Fruit fly (Drosophila melanogaster) whole organism, embryonic: Measurements from ENCODE around the gene Prx5.

Experiments used
- Bgb ChIP-seq: fragments of 200-800 bp; sonication (Bioruptor generic); IDR thresholded peaks from 2 replicates; pipeline ENCODE4 v1.3.6; 2022; ENCODE audit warnings: missing biosample characterization, missing genetic modification characterization; ENCODE audit not compliant: partially characterized antibody
- Bteb2 ChIP-seq: fragments of 200-800 bp; sonication (Bioruptor generic); optimal IDR thresholded peaks from 2 replicates; lab custom pipeline; 2016; ENCODE audit warnings: missing biosample characterization, missing genetic modification characterization
- CG10565 ChIP-seq: fragments of 200-800 bp; sonication (Bioruptor generic); optimal IDR thresholded peaks from 3 replicates; lab custom pipeline; 2016; ENCODE audit warnings: missing biosample characterization, mild to moderate bottlenecking, missing genetic modification characterization
- CG12219 ChIP-seq: fragments of 200-800 bp; sonication (Bioruptor generic); optimal IDR thresholded peaks from 3 replicates; lab custom pipeline; 2018; ENCODE audit warnings: missing biosample characterization, mild to moderate bottlenecking, missing genetic modification characterization
- CG12659 ChIP-seq: fragments of 200-800 bp; sonication (Bioruptor generic); optimal IDR thresholded peaks from 3 replicates; lab custom pipeline; 2017; ENCODE audit warnings: mild to moderate bottlenecking, missing biosample characterization, missing genetic modification reagents, missing genetic modification characterization
- CG14014 ChIP-seq: fragments of 200-800 bp; sonication (Bioruptor generic); IDR thresholded peaks from 2 replicates; pipeline ENCODE4 v1.3.6; 2022; ENCODE audit warnings: missing biosample characterization, missing genetic modification characterization
- CG14965 ChIP-seq: fragments of 200-800 bp; sonication (Bioruptor generic); optimal IDR thresholded peaks from 2 replicates; lab custom pipeline; 2016; ENCODE audit warnings: missing biosample characterization, missing genetic modification characterization, borderline replicate concordance
- CG1602 ChIP-seq: fragments of 200-800 bp; sonication (Bioruptor generic); optimal IDR thresholded peaks from 3 replicates; lab custom pipeline; 2016; ENCODE audit warnings: missing biosample characterization, missing genetic modification characterization
- CG1603 ChIP-seq: fragments of 200-800 bp; sonication (Bioruptor generic); optimal IDR thresholded peaks from 2 replicates; lab custom pipeline; 2019; ENCODE audit warnings: missing biosample characterization, mild to moderate bottlenecking, missing genetic modification characterization, moderate library complexity
- CG2120 ChIP-seq: fragments of 200-800 bp; sonication (Bioruptor generic); optimal IDR thresholded peaks from 3 replicates; lab custom pipeline; 2016; ENCODE audit warnings: missing biosample characterization, missing genetic modification characterization
- CG30403 ChIP-seq: fragments of 200-800 bp; sonication (Bioruptor generic); optimal IDR thresholded peaks from 3 replicates; lab custom pipeline; 2016; ENCODE audit warnings: missing biosample characterization, missing genetic modification characterization
- CG4328 ChIP-seq: fragments of 200-800 bp; sonication (Bioruptor generic); optimal IDR thresholded peaks from 3 replicates; lab custom pipeline; 2017; ENCODE audit warnings: missing biosample characterization, missing genetic modification reagents, missing genetic modification characterization
- CG5953 ChIP-seq: fragments of 200-800 bp; sonication (Bioruptor generic); IDR thresholded peaks from 2 replicates; pipeline ENCODE4 v1.3.6; 2022; ENCODE audit warnings: missing biosample characterization, missing genetic modification characterization
- CG9437 ChIP-seq: fragments of 200-800 bp; sonication (Bioruptor generic); optimal IDR thresholded peaks from 2 replicates; lab custom pipeline; 2018; ENCODE audit warnings: missing biosample characterization, mild to moderate bottlenecking, missing genetic modification characterization
- CG9797 ChIP-seq: fragments of 200-800 bp; sonication (Bioruptor generic); optimal IDR thresholded peaks from 3 replicates; lab custom pipeline; 2018; ENCODE audit warnings: missing biosample characterization, mild to moderate bottlenecking, missing genetic modification characterization
- Dref ChIP-seq: fragments of 200-800 bp; sonication (Bioruptor generic); IDR thresholded peaks from 2 replicates; pipeline ENCODE4 v1.3.6; 2022; ENCODE audit warnings: missing biosample characterization, missing genetic modification characterization
- Drgx ChIP-seq: fragments of 200-800 bp; sonication (Bioruptor generic); IDR thresholded peaks from 2 replicates; pipeline ENCODE4 v1.3.6; 2022; ENCODE audit warnings: missing biosample characterization, missing genetic modification characterization
- Elba2 ChIP-seq: fragments of 200-800 bp; sonication (Bioruptor generic); optimal IDR thresholded peaks from 3 replicates; lab custom pipeline; 2016; ENCODE audit warnings: missing biosample characterization, missing genetic modification characterization
- Gug ChIP-seq: fragments of 200-800 bp; sonication (Bioruptor generic); IDR thresholded peaks from 4 replicates; pipeline ENCODE4 v1.3.6; 2022; ENCODE audit warnings: missing biosample characterization, missing genetic modification characterization
- HLH4C ChIP-seq: fragments of 200-800 bp; sonication (Bioruptor generic); IDR thresholded peaks from 3 replicates; pipeline ENCODE4 v1.3.6; 2022; ENCODE audit warnings: missing biosample characterization, missing genetic modification characterization; ENCODE audit not compliant: partially characterized antibody
- Hand ChIP-seq: fragments of 200-800 bp; sonication (Bioruptor generic); optimal IDR thresholded peaks from 2 replicates; lab custom pipeline; 2017; ENCODE audit warnings: mild to moderate bottlenecking, missing biosample characterization, missing genetic modification reagents, missing genetic modification characterization
- Hr3 ChIP-seq: fragments of 200-800 bp; sonication (Bioruptor generic); optimal IDR thresholded peaks from 3 replicates; lab custom pipeline; 2016; ENCODE audit warnings: missing biosample characterization, missing genetic modification characterization
- Hr39 ChIP-seq: fragments of >200 bp; optimal IDR thresholded peaks from 2 replicates; lab custom pipeline; 2017
- MTF-1 ChIP-seq: fragments of 200-800 bp; sonication (Bioruptor generic); optimal IDR thresholded peaks from 2 replicates; lab custom pipeline; 2018; ENCODE audit warnings: missing biosample characterization, mild to moderate bottlenecking, missing genetic modification characterization, borderline replicate concordance
- Mes4 ChIP-seq: fragments of 200-800 bp; sonication (Bioruptor generic); optimal IDR thresholded peaks from 2 replicates; lab custom pipeline; 2016; ENCODE audit warnings: missing biosample characterization, missing genetic modification characterization
- Opbp ChIP-seq: fragments of 200-800 bp; sonication (Bioruptor generic); IDR thresholded peaks from 3 replicates; pipeline ENCODE4 v1.3.6; 2022; ENCODE audit warnings: missing biosample characterization, missing genetic modification characterization; ENCODE audit not compliant: partially characterized antibody
- Pdp1 ChIP-seq, 2 experiments: fragments of 200-800 bp; sonication (Bioruptor generic); optimal IDR thresholded peaks; 3 replicates each; lab custom pipeline; 2016; ENCODE audit warnings: missing biosample characterization in 2 of 2, missing genetic modification characterization in 2 of 2, mild to moderate bottlenecking in 1 of 2, moderate library complexity in 1 of 2
- Ptx1 ChIP-seq: fragments of 200-800 bp; sonication (Bioruptor generic); IDR thresholded peaks from 2 replicates; pipeline ENCODE4 v1.3.6; 2022; ENCODE audit warnings: missing biosample characterization, missing genetic modification characterization
- TFAM ChIP-seq: fragments of 200-800 bp; sonication (Bioruptor generic); optimal IDR thresholded peaks from 2 replicates; lab custom pipeline; 2017; ENCODE audit warnings: missing biosample characterization, missing genetic modification characterization, inconsistent platforms
- Usf ChIP-seq: fragments of 200-800 bp; sonication (Bioruptor generic); optimal IDR thresholded peaks from 2 replicates; lab custom pipeline; 2017; ENCODE audit warnings: missing genotype, missing biosample characterization, missing genetic modification characterization
- abd-A ChIP-seq: fragments of 200-800 bp; sonication (Bioruptor generic); optimal IDR thresholded peaks from 3 replicates; lab custom pipeline; 2019; ENCODE audit warnings: missing biosample characterization, mild to moderate bottlenecking, missing genetic modification characterization, moderate library complexity
- bbx ChIP-seq: fragments of 200-800 bp; sonication (Bioruptor generic); IDR thresholded peaks from 2 replicates; pipeline ENCODE4 v1.3.6; 2022; ENCODE audit warnings: missing biosample characterization, missing genetic modification characterization; ENCODE audit not compliant: partially characterized antibody
- bcd ChIP-seq: fragments of 200-800 bp; sonication (Bioruptor generic); optimal IDR thresholded peaks from 2 replicates; lab custom pipeline; 2017; ENCODE audit warnings: missing biosample characterization, mild to moderate bottlenecking, missing genetic modification characterization
- bowl ChIP-seq: fragments of 200-800 bp; sonication (Bioruptor generic); IDR thresholded peaks from 2 replicates; pipeline ENCODE4 v1.3.6; 2022; ENCODE audit warnings: missing biosample characterization, missing genetic modification characterization
- cg ChIP-seq: fragments of 200-800 bp; sonication (Bioruptor generic); optimal IDR thresholded peaks from 3 replicates; lab custom pipeline; 2019; ENCODE audit warnings: missing biosample characterization, mild to moderate bottlenecking, missing genetic modification characterization, moderate library complexity
- ci ChIP-seq: fragments of 200-800 bp; sonication (Bioruptor generic); IDR thresholded peaks from 3 replicates; pipeline ENCODE4 v1.3.6; 2022; ENCODE audit warnings: missing biosample characterization, missing genetic modification characterization
- ems ChIP-seq: fragments of 200-800 bp; sonication (Bioruptor generic); optimal IDR thresholded peaks from 3 replicates; lab custom pipeline; 2016; ENCODE audit warnings: missing biosample characterization, missing genetic modification characterization
- eyg ChIP-seq: fragments of 200-800 bp; sonication (Bioruptor generic); optimal IDR thresholded peaks from 3 replicates; lab custom pipeline; 2016; ENCODE audit warnings: missing biosample characterization, missing genetic modification characterization
- ftz-f1 ChIP-seq: fragments of 200-800 bp; sonication (Bioruptor generic); optimal IDR thresholded peaks from 2 replicates; lab custom pipeline; 2016; ENCODE audit warnings: missing biosample characterization, missing genetic modification characterization
- fu2 ChIP-seq: fragments of 200-800 bp; sonication (Bioruptor generic); optimal IDR thresholded peaks from 2 replicates; lab custom pipeline; 2016; ENCODE audit warnings: missing biosample characterization, missing genetic modification characterization
- gce ChIP-seq: fragments of 200-800 bp; sonication (Bioruptor generic); IDR thresholded peaks from 3 replicates; pipeline ENCODE4 v1.3.6; 2022; ENCODE audit warnings: missing biosample characterization, missing genetic modification characterization
- gro ChIP-seq: fragments of 200-800 bp; sonication (Bioruptor generic); optimal IDR thresholded peaks from 2 replicates; lab custom pipeline; 2016; ENCODE audit warnings: missing biosample characterization, missing genetic modification characterization
- kah ChIP-seq: fragments of 200-800 bp; sonication (Bioruptor generic); optimal IDR thresholded peaks from 2 replicates; lab custom pipeline; 2018; ENCODE audit warnings: missing biosample characterization, mild to moderate bottlenecking, missing genetic modification characterization
- ken ChIP-seq: fragments of 200-800 bp; sonication (Bioruptor generic); IDR thresholded peaks from 3 replicates; pipeline ENCODE4 v1.3.6; 2022; ENCODE audit warnings: missing biosample characterization, missing genetic modification characterization
- kni ChIP-seq: fragments of 200-800 bp; sonication (Bioruptor generic); optimal IDR thresholded peaks from 3 replicates; lab custom pipeline; 2017; ENCODE audit warnings: mild to moderate bottlenecking, missing biosample characterization, missing genetic modification reagents, missing genetic modification characterization
- nom ChIP-seq: fragments of 200-800 bp; sonication (Bioruptor generic); optimal IDR thresholded peaks from 2 replicates; lab custom pipeline; 2017; ENCODE audit warnings: missing biosample characterization, missing genetic modification characterization, mild to moderate bottlenecking, moderate library complexity, missing genetic modification reagents
- pzg ChIP-seq: fragments of 200-800 bp; sonication (Bioruptor generic); optimal IDR thresholded peaks from 3 replicates; lab custom pipeline; 2018; ENCODE audit warnings: missing biosample characterization, mild to moderate bottlenecking, missing genetic modification characterization, moderate library complexity
- sna ChIP-seq: fragments of 200-800 bp; sonication (Bioruptor generic); IDR thresholded peaks from 2 replicates; pipeline ENCODE4 v1.3.6; 2022; ENCODE audit warnings: missing biosample characterization, missing genetic modification characterization; ENCODE audit not compliant: partially characterized antibody
- tup ChIP-seq: fragments of 200-800 bp; sonication (Bioruptor generic); optimal IDR thresholded peaks from 2 replicates; lab custom pipeline; 2016; ENCODE audit warnings: missing biosample characterization, mild to moderate bottlenecking, missing genetic modification characterization, moderate library complexity
- vnd ChIP-seq: fragments of 200-800 bp; sonication (Bioruptor generic); IDR thresholded peaks from 3 replicates; pipeline ENCODE4 v1.3.6; 2022; ENCODE audit warnings: missing biosample characterization, missing genetic modification characterization; ENCODE audit not compliant: partially characterized antibody
- z ChIP-seq: fragments of 200-800 bp; sonication (Bioruptor generic); IDR thresholded peaks from 3 replicates; pipeline ENCODE4 v1.3.6; 2022; ENCODE audit warnings: missing biosample characterization, missing genetic modification characterization

Prx5 gene

dm6 chr3R:18183244-18183643 is 16.2 kb upstream of the Prx5 start, which contains the start of gene cdm (continued):
- TF ChIP-seq MTF-1 (no peak), Opbp (GFP tag; lab: Robert Waterston, UW) (peak; percentile 45; the same call in 1 of the 3 replicates), bbx (peak; percentile 16; the same call in 1 of the 2 replicates), abd-A (tag; lab: Kevin White, UChicago) (no peak), Bteb2 (GFP tag; lab: Kevin White, UChicago) (no peak), fu2 (no peak), Hr39 (no peak), kah (GFP tag; lab: Kevin White, UChicago) (no peak), CG12659 (GFP tag; lab: Kevin White, UChicago) (no peak), TFAM (no peak), CG14014 (GFP tag; lab: Robert Waterston, UW) (no peak), pzg (peak; percentile 73), Mes4 (GFP tag; lab: Kevin White, UChicago) (no peak), CG30403 (no peak), Hand (no peak), kni (GFP tag; lab: Kevin White, UChicago) (no peak), ems (no peak), Ptx1 (GFP tag; lab: Robert Waterston, UW) (no peak), bowl (GFP tag; lab: Robert Waterston, UW) (no peak), CG1602 (no peak), Usf (GFP tag; lab: Kevin White, UChicago) (no peak), nom (GFP tag; lab: Kevin White, UChicago) (no peak), bcd (GFP tag; lab: Kevin White, UChicago) (peak; percentile 3), CG1603 (no peak), Drgx (GFP tag; lab: Robert Waterston, UW) (no peak), Pdp1 (GFP tag; optimal IDR thresholded peaks at IDR 0.05; lab: Kevin White, UChicago) (no peak), eyg (no peak), CG12219 (GFP tag; lab: Kevin White, UChicago) (no peak), Elba2 (GFP tag; lab: Kevin White, UChicago) (peak; percentile 32), Hr3 (GFP tag; lab: Kevin White, UChicago) (no peak), CG9797 (GFP tag; lab: Kevin White, UChicago) (peak; percentile 84), gro (GFP tag; lab: Kevin White, UChicago) (no peak), CG2120 (GFP tag; lab: Kevin White, UChicago) (no peak), tup (GFP tag; lab: Kevin White, UChicago) (no peak), vnd (GFP tag; lab: Robert Waterston, UW) (no peak), ken (0 out of 3 replicates have a peak, but pooled peaks have one; percentile 32), CG9437 (GFP tag; lab: Kevin White, UChicago) (no peak), CG10565 (GFP tag; lab: Kevin White, UChicago) (no peak), ci (GFP tag; lab: Robert Waterston, UW) (no peak), cg (GFP tag; lab: Kevin White, UChicago) (no peak), z (0 out of 3 replicates have a peak, but pooled peaks have one; percentile 35), gce (GFP tag; lab: Robert Waterston, UW) (no peak), Gug (no peak), Dref (GFP tag; lab: Robert Waterston, UW) (peak; percentile 31; the same call in 1 of the 2 replicates), sna (GFP tag; lab: Robert Waterston, UW) (peak; percentile 27; the same call in 1 of the 2 replicates), ftz-f1 (GFP tag; lab: Kevin White, UChicago) (no peak), CG4328 (no peak), Bgb (GFP tag; lab: Robert Waterston, UW) (peak; percentile 42; the same call in 1 of the 2 replicates), HLH4C (GFP tag; lab: Robert Waterston, UW) (no peak), CG14965 (GFP tag; lab: Kevin White, UChicago) (no peak), CG5953 (GFP tag; lab: Robert Waterston, UW) (no peak)
